Worm (Caenorhabditis elegans): ENCODE results near the gene F20D6.6.

Gene F20D6.6

DNA sequence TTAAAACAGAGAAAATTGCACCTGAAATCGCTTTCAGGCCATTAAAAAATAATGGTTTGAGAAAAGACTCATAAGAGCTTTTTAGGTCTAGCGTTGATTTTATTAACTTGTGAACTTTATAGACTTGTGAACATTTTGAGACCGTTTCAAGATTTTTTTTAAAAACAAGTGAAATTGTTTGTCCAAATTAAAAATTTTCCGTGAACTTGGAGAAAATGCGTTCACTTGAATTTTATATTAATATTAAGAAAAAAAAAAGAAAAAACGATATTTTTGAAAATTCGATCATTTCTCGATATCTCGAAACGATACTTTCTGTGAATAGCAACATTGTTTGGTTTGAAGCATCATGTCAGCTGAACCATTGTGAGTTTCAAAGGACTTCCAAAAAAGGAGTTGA lies 30.7 kb downstream of the F20D6.6 start, which contains the start of gene F20D6.1:
F20D6.1 (plus strand) TSS at position 301 of the 400 bp plus-strand sequence.
- TF ChIP-seq tra-1 (GFP tag; IDR thresholded peaks at IDR 0.05), result no peak
- TF ChIP-seq R02D3.7 (tag; optimal IDR thresholded peaks at IDR 0.05), result no peak
- no peak for TF ChIP-seq dmd-8 (GFP tag; IDR thresholded peaks at IDR 0.05)
- no peak for TF ChIP-seq zag-1 (tag; optimal IDR thresholded peaks at IDR 0.05)
- TF ChIP-seq arid-1 (GFP tag; conservative IDR thresholded peaks at IDR 0.05), result no peak
- TF ChIP-seq egl-43 (GFP tag; IDR thresholded peaks at IDR 0.05), result no peak
- no peak for TF ChIP-seq egl-27 (tag; optimal IDR thresholded peaks at IDR 0.05)
- TF ChIP-seq jun-1 (tag; optimal IDR thresholded peaks at IDR 0.05), result no peak
- no peak for TF ChIP-seq dmd-9 (GFP tag; IDR thresholded peaks at IDR 0.05)
- no peak for TF ChIP-seq set-16 (GFP tag; IDR thresholded peaks at IDR 0.05)
- no peak for TF ChIP-seq ZK337.2 (GFP tag; IDR thresholded peaks at IDR 0.05)
- TF ChIP-seq hlh-30 (tag; optimal IDR thresholded peaks at IDR 0.05; ENCODE audit: insufficient read depth), result no peak
- TF ChIP-seq duxl-1 (tag; optimal IDR thresholded peaks at IDR 0.05; ENCODE audit: poor library complexity), result no peak
- TF ChIP-seq lin-13 (GFP tag; optimal IDR thresholded peaks at IDR 0.05), result no peak
- no peak for TF ChIP-seq php-3 (GFP tag; IDR thresholded peaks at IDR 0.05)
- TF ChIP-seq saeg-2 (GFP tag; IDR thresholded peaks at IDR 0.05), result no peak
- TF ChIP-seq spr-3 (GFP tag; optimal IDR thresholded peaks at IDR 0.05), result no peak

DNA sequence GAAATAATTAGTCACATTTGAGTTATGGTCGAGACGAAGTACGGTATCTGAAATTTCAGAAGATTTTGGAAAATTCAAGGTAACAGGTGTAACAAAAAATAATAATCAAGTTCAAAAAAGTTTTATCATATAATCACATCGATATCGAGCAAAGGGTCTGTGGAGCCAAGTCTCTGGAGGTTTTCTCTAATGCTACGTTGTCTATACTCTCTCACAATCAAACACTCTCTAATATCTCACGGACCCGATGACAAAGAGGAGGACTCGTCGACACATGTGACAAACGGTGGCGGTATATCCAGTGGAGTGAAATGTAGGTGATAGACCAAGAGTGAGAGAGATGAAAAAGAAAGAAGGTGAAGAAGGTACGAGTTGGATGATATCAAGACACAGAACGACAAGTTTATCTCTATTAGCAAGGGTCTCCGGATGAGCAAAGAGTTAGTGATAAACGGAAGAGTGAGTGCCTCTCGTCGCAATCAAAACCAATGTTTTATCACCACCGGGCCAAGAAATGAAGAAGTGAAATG lies 36.2 kb downstream of the F20D6.6 start, which contains the start of gene F20D6.10:
F20D6.10 (minus strand) TSS at position 51 of the 530 bp plus-strand sequence.
- TF ChIP-seq unc-62 (GFP tag; optimal IDR thresholded peaks at IDR 0.05 in 1 of 2) (peak in 1 of 2 experiments; percentile 33), unc-62 (tag; optimal IDR thresholded peaks at IDR 0.05) (no peak), nhr-11 (tag; optimal IDR thresholded peaks at IDR 0.05) (peak; percentile 34), daf-19 (GFP tag; conservative IDR thresholded peaks at IDR 0.05) (no peak), hlh-11 (tag; optimal IDR thresholded peaks at IDR 0.05) (no peak), daf-16 (GFP tag; optimal IDR thresholded peaks at IDR 0.05) (peak in 1 of 2 experiments; percentile 55), daf-16 (tag; optimal IDR thresholded peaks at IDR 0.05) (no peak), hlh-30 (tag; optimal IDR thresholded peaks at IDR 0.05; ENCODE audit: insufficient read depth) (peak; percentile 41), cey-2 (tag; optimal IDR thresholded peaks at IDR 0.05; ENCODE audit: borderline replicate concordance, insufficient read depth) (no peak), aha-1 (tag) (peak; percentile 58)

DNA sequence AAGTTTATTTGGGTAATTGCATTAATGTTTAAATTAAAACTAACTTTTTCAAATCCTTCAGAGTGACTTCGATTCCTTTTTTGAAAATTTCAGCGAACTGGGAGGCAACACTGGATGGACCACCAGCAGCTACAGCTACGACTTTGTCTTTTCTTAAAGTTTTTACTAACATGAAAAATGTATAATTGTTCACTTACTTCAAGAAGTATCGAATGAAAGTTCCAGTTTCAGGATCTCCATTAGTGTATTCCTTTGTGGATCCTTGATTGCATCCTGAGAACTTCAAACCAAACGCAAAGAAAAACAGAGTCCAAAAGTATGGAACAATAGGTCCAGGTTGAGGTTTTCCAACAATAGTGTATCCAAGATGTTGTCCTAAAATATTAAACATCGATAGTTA lies 37.3 kb downstream of the F20D6.6 start:
- TF ChIP-seq mxl-2 (GFP tag; conservative IDR thresholded peaks at IDR 0.05) (no peak), nhr-77 (tag; optimal IDR thresholded peaks at IDR 0.05) (no peak), aha-1 (tag) (peak; percentile 27), ceh-62 (tag; optimal IDR thresholded peaks at IDR 0.05) (no peak), daf-16 (GFP tag; optimal IDR thresholded peaks at IDR 0.05) (no peak), daf-16 (tag; optimal IDR thresholded peaks at IDR 0.05) (no peak), unc-62 (GFP tag; optimal IDR thresholded peaks at IDR 0.05 in 1 of 2) (peak in 1 of 2 experiments; percentile 92), unc-62 (tag; optimal IDR thresholded peaks at IDR 0.05) (no peak), attf-4 (tag; optimal IDR thresholded peaks at IDR 0.05) (no peak), sdz-12 (GFP tag; optimal IDR thresholded peaks at IDR 0.05) (no peak)

DNA sequence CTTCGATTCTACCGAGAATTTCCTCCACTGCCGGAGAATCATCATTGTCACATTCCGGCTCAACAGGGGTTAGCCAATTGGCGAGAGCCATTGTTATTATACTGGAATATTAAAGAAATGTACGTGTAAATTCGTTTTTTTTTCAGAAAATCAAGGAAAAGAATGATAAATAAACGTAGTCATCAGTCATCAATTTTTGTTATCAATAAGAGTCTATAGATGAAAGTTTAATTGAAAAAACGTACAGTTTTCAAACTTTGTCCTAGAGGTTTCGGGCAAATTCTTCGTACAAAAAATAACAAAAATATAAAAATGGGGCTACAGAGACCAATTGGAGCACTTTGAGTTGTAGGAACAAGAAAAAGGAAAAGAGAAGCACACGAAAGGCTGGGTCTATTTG lies 39.3 kb downstream of the F20D6.6 start, which contains the start of gene F20D6.11:
F20D6.11 (minus strand) TSS at position 101 of the 400 bp plus-strand sequence.
- TF ChIP-seq daf-16 (GFP tag; optimal IDR thresholded peaks at IDR 0.05) (no peak), daf-16 (tag; optimal IDR thresholded peaks at IDR 0.05) (peak; percentile 19), hlh-11 (tag; optimal IDR thresholded peaks at IDR 0.05) (peak; percentile 5), cey-2 (tag; optimal IDR thresholded peaks at IDR 0.05; ENCODE audit: borderline replicate concordance, insufficient read depth) (no peak), lin-13 (GFP tag; optimal IDR thresholded peaks at IDR 0.05) (no peak), zfp-2 (tag; optimal IDR thresholded peaks at IDR 0.05) (no peak), lsy-2 (tag; optimal IDR thresholded peaks at IDR 0.05) (no peak), Y48G9A.11 (GFP tag; IDR thresholded peaks at IDR 0.05) (no peak)

Measured in whole organism, L4 larva.